Fruit fly (Drosophila melanogaster): ENCODE data around the gene Tsp39D.

DNA sequence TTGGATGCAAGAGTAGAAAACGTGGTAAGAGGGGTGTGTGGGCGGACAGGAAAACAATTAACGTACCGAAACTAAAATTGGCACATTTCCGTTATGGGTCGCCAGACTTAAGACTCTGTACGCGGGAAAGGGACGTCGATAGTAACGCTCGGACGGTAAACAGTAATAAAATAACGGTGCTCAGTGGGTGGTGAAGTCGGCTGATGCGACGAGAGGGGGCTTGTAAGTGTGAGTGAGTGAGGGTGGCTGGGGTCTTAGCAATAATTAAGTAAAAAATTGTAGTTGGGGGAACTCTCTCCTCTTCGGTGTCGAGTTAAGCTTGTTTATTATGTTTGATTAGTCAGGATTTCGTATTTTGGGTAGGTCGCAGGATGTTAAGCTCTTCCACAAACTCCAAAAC is 2.7 kb upstream of the Tsp39D start:
- TF ChIP-seq cyc (GFP tag; optimal IDR thresholded peaks at IDR 0.05) (no peak), vri (GFP tag; optimal IDR thresholded peaks at IDR 0.05) (no peak), CG3919 (GFP tag; optimal IDR thresholded peaks at IDR 0.05) (no peak), Hr38 (GFP tag; optimal IDR thresholded peaks at IDR 0.05) (no peak), dsx (GFP tag; optimal IDR thresholded peaks at IDR 0.05; ENCODE audit: poor library complexity, severe bottlenecking) (no peak), CG11762 (GFP tag; optimal IDR thresholded peaks at IDR 0.05; ENCODE audit: insufficient read depth) (no peak), CG15336 (GFP tag; IDR thresholded peaks at IDR 0.05) (no peak)
